Worm (Caenorhabditis elegans) whole organism, mixed stage, embryonic: ENCODE measurements around the gene ddo-3.
A peak's percentile ranks its signal among the peaks of the same experiment; 100 is the strongest.

Experiments
- M03D4.4 ChIP-seq: sonication (generic microtip); optimal IDR thresholded peaks from 2 replicates; lab custom pipeline; 2017; ENCODE audit warnings: mild to moderate bottlenecking, missing genetic modification characterization, missing compliant biosample characterization
- bed-3 ChIP-seq: fragments of 200-800 bp; sonication (Bioruptor generic); optimal IDR thresholded peaks from 3 replicates; lab custom pipeline; 2018; ENCODE audit warnings: mild to moderate bottlenecking, missing genetic modification characterization, moderate library complexity, missing compliant biosample characterization
- blmp-1 ChIP-seq: fragments of 150-350 bp; optimal IDR thresholded peaks from 2 replicates; lab custom pipeline; 2014; ENCODE audit warnings: missing biosample characterization, missing genetic modification characterization
- ceh-39 ChIP-seq: fragments of 150-350 bp; optimal IDR thresholded peaks from 2 replicates; lab custom pipeline; 2014; ENCODE audit warnings: missing biosample characterization, missing genetic modification characterization
- ceh-43 ChIP-seq: fragments of 200-800 bp; sonication (Bioruptor generic); optimal IDR thresholded peaks from 2 replicates; lab custom pipeline; 2018; ENCODE audit warnings: mild to moderate bottlenecking, missing genetic modification characterization, moderate library complexity, missing compliant biosample characterization
- ceh-83 ChIP-seq: fragments of 200-800 bp; sonication (Bioruptor generic); optimal IDR thresholded peaks from 2 replicates; lab custom pipeline; 2018; ENCODE audit warnings: mild to moderate bottlenecking, missing genetic modification characterization, missing compliant biosample characterization
- ces-1 ChIP-seq: fragments of 150-350 bp; optimal IDR thresholded peaks from 2 replicates; lab custom pipeline; 2014; ENCODE audit warnings: missing biosample characterization, missing genetic modification reagents, missing genetic modification characterization
- cnd-1 ChIP-seq: fragments of 200-800 bp; sonication (Bioruptor generic); optimal IDR thresholded peaks from 2 replicates; lab custom pipeline; 2018; ENCODE audit warnings: mild to moderate bottlenecking, missing genetic modification characterization, missing compliant biosample characterization
- drap-1 ChIP-seq: fragments of 200-800 bp; sonication (Bioruptor generic); optimal IDR thresholded peaks from 3 replicates; lab custom pipeline; 2018; ENCODE audit warnings: mild to moderate bottlenecking, missing genetic modification characterization, missing compliant biosample characterization
- elt-1 ChIP-seq: sonication (generic microtip); optimal IDR thresholded peaks from 2 replicates; lab custom pipeline; 2017; ENCODE audit warnings: missing genetic modification characterization, mild to moderate bottlenecking, missing compliant biosample characterization, antibody characterized with exemption, moderate library complexity, borderline replicate concordance; ENCODE audit not compliant: insufficient read depth
- elt-3 ChIP-seq: fragments of 150-350 bp; optimal IDR thresholded peaks from 2 replicates; lab custom pipeline; 2014; ENCODE audit warnings: missing biosample characterization, missing genetic modification characterization
- flh-1 ChIP-seq: fragments of 200-800 bp; sonication (Bioruptor generic); optimal IDR thresholded peaks from 2 replicates; lab custom pipeline; 2018; ENCODE audit warnings: mild to moderate bottlenecking, missing genetic modification characterization, moderate library complexity, missing compliant biosample characterization
- ham-2 ChIP-seq: fragments of 200-800 bp; sonication (Bioruptor generic); optimal IDR thresholded peaks from 2 replicates; lab custom pipeline; 2018; ENCODE audit warnings: mild to moderate bottlenecking, missing genetic modification characterization, missing compliant biosample characterization
- hlh-1 ChIP-seq: fragments of 150-350 bp; optimal IDR thresholded peaks from 2 replicates; lab custom pipeline; 2014; ENCODE audit warnings: missing biosample characterization, missing genetic modification reagents, missing genetic modification characterization
- lin-13 ChIP-seq: fragments of 150-350 bp; optimal IDR thresholded peaks from 2 replicates; lab custom pipeline; 2014; ENCODE audit warnings: missing biosample characterization, missing genetic modification characterization
- lin-32 ChIP-seq: fragments of 200-800 bp; sonication (Bioruptor generic); optimal IDR thresholded peaks from 2 replicates; lab custom pipeline; 2018; ENCODE audit warnings: mild to moderate bottlenecking, missing genetic modification characterization, missing compliant biosample characterization
- lsy-2 ChIP-seq: fragments of 150-350 bp; optimal IDR thresholded peaks from 2 replicates; lab custom pipeline; 2014; ENCODE audit warnings: missing biosample characterization, missing genetic modification characterization
- mab-5 ChIP-seq: fragments of 150-350 bp; optimal IDR thresholded peaks from 2 replicates; lab custom pipeline; 2014; ENCODE audit warnings: missing biosample characterization, missing genetic modification characterization
- mep-1 ChIP-seq: fragments of 150-350 bp; optimal IDR thresholded peaks from 2 replicates; lab custom pipeline; 2017; ENCODE audit warnings: missing biosample characterization, missing genetic modification reagents, missing genetic modification characterization, inconsistent platforms
- mls-2 ChIP-seq: sonication (generic microtip); optimal IDR thresholded peaks from 2 replicates; lab custom pipeline; 2016; ENCODE audit warnings: mild to moderate bottlenecking, missing genetic modification characterization, moderate library complexity, missing compliant biosample characterization
- nhr-12 ChIP-seq: fragments of 150-350 bp; optimal IDR thresholded peaks from 2 replicates; lab custom pipeline; 2014; ENCODE audit warnings: missing biosample characterization, missing genetic modification characterization
- nhr-2 ChIP-seq: fragments of 150-350 bp; optimal IDR thresholded peaks from 2 replicates; lab custom pipeline; 2014; ENCODE audit warnings: missing biosample characterization, missing genetic modification characterization
- nhr-237 ChIP-seq: fragments of 150-350 bp; optimal IDR thresholded peaks from 2 replicates; lab custom pipeline; 2014; ENCODE audit warnings: missing biosample characterization, missing genetic modification characterization
- nhr-28 ChIP-seq: fragments of 150-350 bp; optimal IDR thresholded peaks from 2 replicates; lab custom pipeline; 2014; ENCODE audit warnings: missing biosample characterization, missing genetic modification characterization
- nhr-76 ChIP-seq: sonication (generic microtip); optimal IDR thresholded peaks from 2 replicates; lab custom pipeline; 2017; ENCODE audit warnings: missing biosample characterization, missing genetic modification characterization
- pha-4 ChIP-seq: fragments of 150-350 bp; optimal IDR thresholded peaks from 2 replicates; lab custom pipeline; 2018; ENCODE audit warnings: missing biosample characterization, missing genetic modification reagents, missing genetic modification characterization
- sem-2 ChIP-seq: fragments of 200-800 bp; sonication (Bioruptor generic); optimal IDR thresholded peaks from 2 replicates; lab custom pipeline; 2018; ENCODE audit warnings: mild to moderate bottlenecking, missing genetic modification characterization, missing compliant biosample characterization
- snpc-4 ChIP-seq: fragments of 150-350 bp; optimal IDR thresholded peaks from 2 replicates; lab custom pipeline; 2014; ENCODE audit warnings: missing biosample characterization, missing genetic modification characterization
- sptf-1 ChIP-seq: sonication (generic microtip); optimal IDR thresholded peaks from 2 replicates; lab custom pipeline; 2017; ENCODE audit warnings: mild to moderate bottlenecking, missing genetic modification characterization, moderate library complexity, missing compliant biosample characterization
- tbx-8 ChIP-seq: fragments of 200-800 bp; sonication (Bioruptor generic); optimal IDR thresholded peaks from 2 replicates; lab custom pipeline; 2018; ENCODE audit warnings: mild to moderate bottlenecking, missing genetic modification characterization, moderate library complexity, missing compliant biosample characterization
- unc-120 ChIP-seq: sonication (generic microtip); optimal IDR thresholded peaks from 2 replicates; lab custom pipeline; 2017; ENCODE audit warnings: missing genetic modification characterization, missing compliant biosample characterization; ENCODE audit not compliant: poor library complexity, severe bottlenecking
- unc-39 ChIP-seq: fragments of 150-350 bp; optimal IDR thresholded peaks from 2 replicates; lab custom pipeline; 2014; ENCODE audit warnings: missing biosample characterization, missing genetic modification characterization
- unc-62 ChIP-seq: fragments of 150-350 bp; optimal IDR thresholded peaks from 2 replicates; lab custom pipeline; 2014; ENCODE audit warnings: missing biosample characterization, missing genetic modification reagents, missing genetic modification characterization
- zip-8 ChIP-seq: fragments of 150-350 bp; optimal IDR thresholded peaks from 2 replicates; lab custom pipeline; 2014; ENCODE audit warnings: missing biosample characterization, missing genetic modification characterization
- ztf-11 ChIP-seq: fragments of 150-350 bp; optimal IDR thresholded peaks from 2 replicates; lab custom pipeline; 2014; ENCODE audit warnings: missing biosample characterization, missing genetic modification characterization

Gene ddo-3

ce11 chrIII:6601073-6601472 lies 13.4 kb downstream of the ddo-3 start, which contains the start of gene let-765:
Gene let-765 (minus strand): TSS chrIII:6601173.
- TF ChIP-seq mab-5 (tag; lab: Kevin White, UChicago) (no peak), elt-3 (tag; lab: Kevin White, UChicago) (no peak), sem-2 (GFP tag; lab: Kevin White, UChicago) (no peak), ceh-39 (no peak), bed-3 (GFP tag; lab: Kevin White, UChicago) (no peak), nhr-28 (tag; lab: Kevin White, UChicago) (no peak), unc-62 (GFP tag; lab: Kevin White, UChicago) (no peak), flh-1 (GFP tag; lab: Kevin White, UChicago) (no peak), mls-2 (tag; lab: Kevin White, UChicago) (no peak), tbx-8 (GFP tag; lab: Kevin White, UChicago) (no peak), nhr-237 (no peak), lin-32 (GFP tag; lab: Kevin White, UChicago) (no peak), zip-8 (tag; lab: Kevin White, UChicago) (no peak), sptf-1 (tag; lab: Kevin White, UChicago) (no peak), cnd-1 (tag; lab: Kevin White, UChicago) (no peak), M03D4.4 (tag; lab: Kevin White, UChicago) (no peak)
- TF ChIP-seq, all 35 proteins: peak for 0

- no peak for TF ChIP-seq ceh-43 (GFP tag; lab: Kevin White, UChicago)
- no peak for TF ChIP-seq unc-62 (GFP tag; lab: Kevin White, UChicago)
- TF ChIP-seq pha-4 (tag; lab: Kevin White, UChicago): no peak
- TF ChIP-seq unc-120: no peak
- TF ChIP-seq mls-2 (tag; lab: Kevin White, UChicago): no peak
- no peak for TF ChIP-seq ceh-83
- no peak for TF ChIP-seq sem-2 (GFP tag; lab: Kevin White, UChicago)
- TF ChIP-seq lin-32 (GFP tag; lab: Kevin White, UChicago): no peak
- no peak for TF ChIP-seq ham-2 (GFP tag; lab: Kevin White, UChicago)
- no peak for TF ChIP-seq nhr-28 (tag; lab: Kevin White, UChicago)
- TF ChIP-seq snpc-4 (tag; lab: Kevin White, UChicago): no peak
- no peak for TF ChIP-seq drap-1 (GFP tag; lab: Kevin White, UChicago)
- no peak for TF ChIP-seq lin-13 (tag; lab: Kevin White, UChicago)
- TF ChIP-seq elt-3 (tag; lab: Kevin White, UChicago): no peak
- TF ChIP-seq ces-1: no peak
- no peak for TF ChIP-seq nhr-2 (tag; lab: Kevin White, UChicago)
- TF ChIP-seq nhr-12 (tag; lab: Kevin White, UChicago): no peak
Observed at ce11 chrIII:6603185-6603584, 15.5 kb downstream of the ddo-3 start.

DNA sequence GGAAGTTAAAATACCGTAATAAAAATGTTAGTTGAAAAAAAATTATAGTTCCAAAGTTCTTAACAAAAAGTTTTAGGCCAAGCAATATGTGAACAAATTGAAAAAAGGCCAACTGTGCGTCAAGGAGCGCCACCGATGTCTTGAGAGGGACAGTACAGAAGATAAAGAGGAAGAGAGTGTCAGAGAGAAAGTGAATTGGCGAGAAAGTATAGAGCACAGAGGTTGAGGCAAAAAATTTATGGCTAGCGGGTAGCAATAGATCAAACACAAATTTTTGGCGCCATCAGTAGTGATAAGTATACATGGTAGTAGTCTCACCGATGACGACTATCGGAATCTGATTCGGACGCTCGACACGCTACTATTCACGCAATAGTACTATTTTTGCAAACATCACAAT lies 16.7 kb downstream of the ddo-3 start:
- no peak for TF ChIP-seq lin-32 (GFP tag; lab: Kevin White, UChicago)
- TF ChIP-seq elt-1 (tag; lab: Kevin White, UChicago): no peak

DNA sequence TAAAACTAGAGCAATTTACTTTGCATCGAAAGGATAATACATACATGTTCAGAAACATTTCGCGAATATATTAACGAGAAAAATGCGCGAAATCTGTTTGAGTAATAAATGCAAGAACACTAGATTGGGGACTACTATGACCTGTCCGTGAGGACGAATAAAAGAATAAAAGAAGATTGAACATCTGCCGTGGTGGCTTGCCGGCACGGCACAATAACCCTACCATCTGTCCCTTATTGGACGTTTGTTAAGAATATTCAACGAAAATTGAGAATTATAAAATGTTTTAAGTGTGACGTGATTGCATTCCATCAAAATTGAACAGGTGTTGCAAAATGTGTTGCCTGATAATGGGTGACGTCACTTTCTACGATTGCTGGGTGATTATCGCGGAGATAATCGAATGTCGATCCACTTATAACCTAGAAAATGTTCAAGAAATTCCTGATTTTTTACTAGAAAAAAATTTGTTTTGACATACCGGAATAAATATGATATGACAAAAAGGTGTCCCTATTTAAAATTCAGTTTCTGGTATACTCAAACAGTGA lies 17.9 kb downstream of the ddo-3 start:
- TF ChIP-seq sptf-1 (tag; lab: Kevin White, UChicago) (no peak), nhr-12 (tag; lab: Kevin White, UChicago) (no peak), unc-120 (no peak), mab-5 (tag; lab: Kevin White, UChicago) (no peak), ztf-11 (tag; lab: Kevin White, UChicago) (no peak), M03D4.4 (tag; lab: Kevin White, UChicago) (no peak), blmp-1 (tag; lab: Kevin White, UChicago) (no peak), ceh-83 (no peak), mls-2 (tag; lab: Kevin White, UChicago) (peak; percentile 53), nhr-28 (tag; lab: Kevin White, UChicago) (no peak), lsy-2 (no peak), tbx-8 (GFP tag; lab: Kevin White, UChicago) (no peak), bed-3 (GFP tag; lab: Kevin White, UChicago) (no peak), elt-3 (tag; lab: Kevin White, UChicago) (no peak), nhr-237 (no peak), ham-2 (GFP tag; lab: Kevin White, UChicago) (no peak), lin-13 (tag; lab: Kevin White, UChicago) (peak; percentile 9), lin-32 (GFP tag; lab: Kevin White, UChicago) (peak; percentile 98), ceh-39 (no peak), flh-1 (GFP tag; lab: Kevin White, UChicago) (no peak), elt-1 (tag; lab: Kevin White, UChicago) (peak; percentile 88), mep-1 (tag; lab: Kevin White, UChicago) (no peak), unc-39 (tag; lab: Kevin White, UChicago) (no peak), ces-1 (peak; percentile 4), cnd-1 (tag; lab: Kevin White, UChicago) (peak; percentile 96), ceh-43 (GFP tag; lab: Kevin White, UChicago) (no peak), pha-4 (tag; lab: Kevin White, UChicago) (no peak), unc-62 (GFP tag; lab: Kevin White, UChicago) (peak; percentile 39), nhr-2 (tag; lab: Kevin White, UChicago) (peak; percentile 56), drap-1 (GFP tag; lab: Kevin White, UChicago) (no peak), nhr-76 (no peak), sem-2 (GFP tag; lab: Kevin White, UChicago) (no peak), zip-8 (tag; lab: Kevin White, UChicago) (no peak), snpc-4 (tag; lab: Kevin White, UChicago) (no peak), hlh-1 (tag; lab: Kevin White, UChicago) (peak; percentile 25)
